Fruit fly (Drosophila melanogaster): Measurements from ENCODE around the gene CG43169.

CG43169 gene

DNA sequence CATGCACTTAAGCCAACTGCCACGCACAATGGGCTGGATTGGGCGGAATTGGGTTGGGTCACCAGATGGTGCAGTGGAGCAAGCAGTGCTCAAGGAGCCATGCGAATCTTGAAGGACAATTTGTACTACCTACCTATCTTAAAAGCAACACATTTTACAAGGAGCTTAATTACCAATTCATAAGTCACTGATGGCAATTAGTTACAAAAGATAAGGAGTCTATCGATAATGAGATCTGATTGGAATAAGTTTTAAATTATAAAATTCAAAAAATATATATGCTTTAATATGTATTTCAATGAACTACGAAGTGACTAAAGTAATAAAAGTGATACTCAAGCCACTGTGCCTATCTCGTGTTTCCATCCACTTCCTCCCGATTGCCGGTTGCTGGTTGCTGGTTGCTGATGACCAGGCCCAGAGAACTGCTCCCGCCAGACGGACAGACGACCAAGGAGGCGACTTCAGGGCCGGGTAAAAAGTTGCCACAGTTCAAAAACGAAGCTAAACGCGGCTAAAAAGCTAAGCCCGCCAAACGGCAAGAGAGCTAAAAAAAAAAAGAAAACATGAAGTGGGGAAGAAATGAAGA, 6.6 kb downstream of the CG43169 start:
- TF ChIP-seq psq (optimal IDR thresholded peaks at IDR 0.05) (no peak), pan (optimal IDR thresholded peaks at IDR 0.05) (no peak), CG8478 (optimal IDR thresholded peaks at IDR 0.05) (no peak), EcR (GFP tag; optimal IDR thresholded peaks at IDR 0.05) (no peak), Dll (optimal IDR thresholded peaks at IDR 0.05) (no peak), usp (GFP tag; optimal IDR thresholded peaks at IDR 0.05) (no peak)

DNA sequence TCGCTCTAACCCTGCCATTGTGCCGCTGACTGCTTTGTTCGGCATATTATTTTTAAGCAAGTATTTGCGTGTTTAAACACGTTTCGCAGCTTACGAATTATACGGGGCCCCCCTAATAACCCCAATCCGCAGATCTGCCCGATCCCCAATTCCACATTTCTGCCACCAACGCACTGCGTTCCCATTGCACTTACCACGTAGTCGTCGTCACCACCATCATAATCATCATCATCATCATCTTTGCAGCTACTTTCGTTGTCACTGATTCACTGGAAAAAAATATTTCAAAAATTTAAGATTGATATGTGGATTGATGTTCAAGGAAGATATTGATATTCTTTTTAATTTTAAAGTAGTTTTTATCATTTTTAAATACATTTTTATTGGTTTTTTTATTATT, 9.0 kb downstream of the CG43169 start:
- no peak for TF ChIP-seq EcR (GFP tag; optimal IDR thresholded peaks at IDR 0.05)
- no peak for TF ChIP-seq Dll (optimal IDR thresholded peaks at IDR 0.05)
- no peak for TF ChIP-seq CG8478 (optimal IDR thresholded peaks at IDR 0.05)
- no peak for TF ChIP-seq psq (optimal IDR thresholded peaks at IDR 0.05)
- no peak for TF ChIP-seq pan (optimal IDR thresholded peaks at IDR 0.05)
- TF ChIP-seq usp (GFP tag; optimal IDR thresholded peaks at IDR 0.05), result no peak

DNA sequence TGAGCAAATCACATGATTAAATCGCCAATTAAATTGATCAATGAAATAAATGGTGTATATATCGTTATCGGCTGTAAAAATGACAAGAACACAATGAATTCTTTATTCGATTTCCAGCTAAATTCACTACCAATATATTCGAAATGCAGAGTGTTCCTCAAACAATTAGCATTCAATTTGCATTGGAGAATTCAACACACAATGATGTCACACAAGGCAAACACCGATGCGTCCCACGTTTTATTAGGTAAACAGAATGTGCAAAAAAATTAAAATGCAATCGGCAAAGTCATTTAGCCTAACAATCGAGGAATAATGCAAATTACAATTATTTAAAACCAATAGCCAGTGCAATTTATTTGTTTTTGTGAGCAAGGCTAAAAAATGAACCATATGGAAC, 10.0 kb downstream of the CG43169 start:
- TF ChIP-seq CG8478 (optimal IDR thresholded peaks at IDR 0.05) (no peak), usp (GFP tag; optimal IDR thresholded peaks at IDR 0.05) (no peak), psq (optimal IDR thresholded peaks at IDR 0.05) (no peak), EcR (GFP tag; optimal IDR thresholded peaks at IDR 0.05) (no peak), pan (optimal IDR thresholded peaks at IDR 0.05) (no peak)

DNA sequence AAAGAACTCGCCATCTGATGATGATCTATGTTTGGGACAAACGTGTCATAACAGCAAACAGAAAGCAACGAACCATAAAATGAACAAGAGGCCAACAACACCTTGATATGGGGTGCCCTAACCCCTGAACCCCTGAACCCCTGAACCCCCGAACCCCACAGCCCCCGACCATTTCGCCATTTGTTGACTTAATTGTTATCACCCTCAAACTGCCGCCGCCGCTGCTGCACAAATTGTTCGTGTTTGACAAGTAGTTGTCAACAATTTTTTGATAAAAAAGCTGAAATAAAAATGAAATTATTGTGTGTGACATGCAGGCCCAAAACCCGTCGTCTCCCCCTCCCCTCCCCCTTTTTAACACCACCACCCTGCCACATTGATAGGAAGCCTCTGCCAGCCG, 15.4 kb downstream of the CG43169 start:
- TF ChIP-seq EcR (GFP tag; optimal IDR thresholded peaks at IDR 0.05) (no peak), Dll (optimal IDR thresholded peaks at IDR 0.05) (no peak), psq (optimal IDR thresholded peaks at IDR 0.05) (no peak), pan (optimal IDR thresholded peaks at IDR 0.05) (no peak)

DNA sequence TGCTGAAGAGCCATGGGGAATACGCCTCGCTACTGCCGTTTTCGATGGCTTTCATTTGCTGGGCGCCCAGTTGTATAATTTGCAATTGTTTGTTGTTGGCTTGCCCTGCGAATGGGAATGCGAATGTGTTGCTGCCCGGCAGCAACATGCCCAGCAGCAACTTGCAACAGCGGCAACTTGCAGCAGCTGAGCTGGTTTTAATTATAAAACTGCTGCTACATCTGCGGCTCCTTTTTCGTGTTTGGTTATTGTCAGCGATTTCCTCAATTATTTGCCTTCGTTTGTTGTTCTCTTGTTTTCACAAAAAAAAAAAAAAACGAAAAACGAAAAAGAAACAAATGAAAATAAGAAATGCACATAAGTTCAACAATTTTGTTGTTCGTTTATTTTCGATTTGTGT, 17.4 kb downstream of the CG43169 start:
- TF ChIP-seq pan (optimal IDR thresholded peaks at IDR 0.05), result no peak
- no peak for TF ChIP-seq CG8478 (optimal IDR thresholded peaks at IDR 0.05)
- no peak for TF ChIP-seq psq (optimal IDR thresholded peaks at IDR 0.05)
- no peak for TF ChIP-seq EcR (GFP tag; optimal IDR thresholded peaks at IDR 0.05)
- no peak for TF ChIP-seq Dll (optimal IDR thresholded peaks at IDR 0.05)
- no peak for TF ChIP-seq usp (GFP tag; optimal IDR thresholded peaks at IDR 0.05)

DNA sequence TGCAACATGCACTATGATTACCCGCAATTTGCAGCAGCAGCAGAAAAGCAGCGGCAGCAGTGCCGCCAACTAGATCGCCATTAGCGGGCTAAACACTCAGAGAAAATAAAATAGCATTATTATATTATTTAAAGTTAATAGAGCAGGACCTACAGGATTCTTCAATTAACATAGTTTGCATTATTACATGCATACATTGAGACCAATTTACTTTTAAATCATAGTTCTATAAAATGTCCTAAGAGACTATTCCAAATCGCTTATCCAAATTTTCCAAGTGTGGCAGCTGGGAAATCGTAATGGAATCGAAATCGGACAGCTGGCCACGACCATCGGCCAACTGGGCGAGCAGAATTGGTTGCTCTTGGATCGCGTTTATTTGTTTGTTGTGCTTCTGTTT, 17.9 kb downstream of the CG43169 start:
- TF ChIP-seq Dll (optimal IDR thresholded peaks at IDR 0.05), result no peak
- no peak for TF ChIP-seq pan (optimal IDR thresholded peaks at IDR 0.05)

DNA sequence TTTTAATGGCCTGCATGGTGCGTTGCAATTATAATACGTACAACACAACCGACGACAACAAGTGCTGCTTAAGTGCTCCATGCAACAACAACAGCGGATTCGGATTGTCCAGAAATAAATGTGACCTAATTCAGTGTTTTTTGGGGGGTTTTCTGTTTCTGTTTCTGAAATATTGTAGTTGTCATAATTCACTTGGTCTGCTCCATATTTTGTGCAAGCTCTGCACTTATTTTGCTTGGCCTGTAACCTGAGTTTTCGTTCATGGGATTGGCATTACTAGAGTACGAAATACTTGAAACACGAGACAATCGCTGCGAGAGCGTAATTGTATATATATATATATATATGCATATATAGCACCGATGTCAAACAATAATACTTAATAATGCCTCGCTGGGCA, 19.1 kb downstream of the CG43169 start:
- TF ChIP-seq CG8478 (optimal IDR thresholded peaks at IDR 0.05) (no peak), Dll (optimal IDR thresholded peaks at IDR 0.05) (no peak), usp (GFP tag; optimal IDR thresholded peaks at IDR 0.05) (no peak), EcR (GFP tag; optimal IDR thresholded peaks at IDR 0.05) (no peak), psq (optimal IDR thresholded peaks at IDR 0.05) (no peak), pan (optimal IDR thresholded peaks at IDR 0.05) (no peak)

DNA sequence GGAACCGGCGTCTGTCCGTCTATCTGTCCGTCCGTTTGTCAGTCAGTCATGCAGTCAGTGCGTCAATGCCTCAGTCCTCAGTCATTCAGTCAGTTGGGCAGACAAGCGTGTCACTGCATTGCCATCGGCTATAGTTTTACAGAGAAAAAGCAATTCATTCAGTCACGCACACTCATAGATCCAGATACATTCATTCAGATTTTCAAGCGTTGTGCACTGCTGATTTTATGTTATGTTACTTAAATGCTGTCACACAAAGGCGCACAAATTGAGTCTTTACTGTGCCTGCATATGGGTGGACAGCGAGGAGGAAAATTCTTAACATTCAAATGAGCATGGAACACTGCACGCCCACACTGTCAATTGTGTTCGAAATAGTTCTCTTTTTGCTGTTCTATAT, 23.2 kb downstream of the CG43169 start:
- TF ChIP-seq psq (optimal IDR thresholded peaks at IDR 0.05) (no peak), pan (optimal IDR thresholded peaks at IDR 0.05) (no peak), CG8478 (optimal IDR thresholded peaks at IDR 0.05) (no peak), EcR (GFP tag; optimal IDR thresholded peaks at IDR 0.05) (no peak), usp (GFP tag; optimal IDR thresholded peaks at IDR 0.05) (no peak), Dll (optimal IDR thresholded peaks at IDR 0.05) (no peak)

DNA sequence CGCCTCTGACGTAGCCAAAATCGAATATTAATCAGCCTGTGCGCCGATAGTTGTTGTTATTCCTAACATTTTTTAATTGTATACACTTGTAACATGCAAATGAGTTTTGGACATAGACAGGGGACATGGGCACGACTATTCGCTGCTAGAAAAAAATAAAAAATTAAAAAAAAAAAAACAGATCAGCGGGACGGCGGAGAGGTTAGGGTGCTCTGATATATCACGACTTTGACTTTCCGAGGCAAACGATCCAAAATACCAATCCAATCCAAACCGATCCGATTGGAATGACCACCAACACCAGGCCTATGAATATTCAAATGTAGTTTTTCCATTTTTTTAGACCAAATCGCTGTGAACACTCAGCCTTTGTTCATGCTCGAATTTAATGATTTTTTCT, 27.7 kb downstream of the CG43169 start:
- TF ChIP-seq EcR (GFP tag; optimal IDR thresholded peaks at IDR 0.05) (no peak), usp (GFP tag; optimal IDR thresholded peaks at IDR 0.05) (no peak), CG8478 (optimal IDR thresholded peaks at IDR 0.05) (no peak), pan (optimal IDR thresholded peaks at IDR 0.05) (no peak), psq (optimal IDR thresholded peaks at IDR 0.05) (no peak), Dll (optimal IDR thresholded peaks at IDR 0.05) (no peak)

DNA sequence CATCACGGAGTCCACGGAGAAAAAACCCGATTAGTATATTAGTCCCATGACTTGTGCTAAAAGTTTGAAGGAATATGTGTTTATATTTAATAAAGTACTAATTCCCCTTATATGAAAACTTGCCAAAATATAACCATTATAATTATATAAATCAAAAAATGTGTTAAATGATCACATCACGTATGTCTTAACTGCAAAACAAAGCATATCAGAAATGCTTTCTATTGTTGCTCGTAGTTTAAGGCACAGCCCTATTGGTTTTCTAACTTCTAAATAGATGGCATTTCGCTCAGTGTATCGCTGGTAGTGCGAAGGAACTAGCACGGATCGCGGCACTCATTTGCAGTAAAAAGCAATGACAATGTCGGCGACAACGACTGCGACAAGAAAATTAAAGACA, 28.5 kb downstream of the CG43169 start:
- no peak for TF ChIP-seq usp (GFP tag; optimal IDR thresholded peaks at IDR 0.05)
- TF ChIP-seq pan (optimal IDR thresholded peaks at IDR 0.05), result no peak

DNA sequence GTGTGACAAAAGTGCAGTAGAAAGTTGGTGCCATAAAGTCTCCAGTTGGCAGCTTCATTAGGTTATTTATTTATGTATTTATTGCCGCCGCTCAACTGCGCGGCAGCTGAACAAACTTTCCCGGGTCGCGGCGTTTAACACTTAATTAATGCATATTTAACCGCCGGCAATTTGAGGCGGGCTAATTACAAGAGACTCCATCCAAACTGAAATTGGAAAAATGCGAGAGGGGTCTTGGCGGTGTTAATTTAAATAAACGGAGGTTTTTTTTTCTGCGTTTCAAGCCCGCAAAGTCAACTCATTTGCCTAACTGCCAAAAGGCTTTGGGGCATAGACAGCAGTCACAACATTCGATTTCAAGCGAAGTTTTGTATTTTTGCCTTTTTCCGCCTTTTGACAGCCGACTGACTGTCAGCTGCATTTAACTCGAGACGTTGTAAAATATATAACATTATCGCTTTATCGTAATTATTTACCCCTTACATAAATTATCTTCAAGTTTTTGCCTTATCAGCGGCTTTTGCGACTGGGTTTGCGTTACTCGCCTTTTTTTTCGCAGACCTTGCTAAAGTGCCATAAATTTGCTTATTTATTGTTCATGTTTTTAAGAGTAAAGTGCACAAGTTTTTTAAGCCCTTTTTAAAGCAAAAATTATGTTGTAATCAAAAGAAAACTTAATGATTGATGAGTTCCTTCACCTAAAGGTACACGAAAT, 30.6 kb downstream of the CG43169 start:
- no peak for TF ChIP-seq pan (optimal IDR thresholded peaks at IDR 0.05)
- no peak for TF ChIP-seq CG8478 (optimal IDR thresholded peaks at IDR 0.05)
- no peak for TF ChIP-seq psq (optimal IDR thresholded peaks at IDR 0.05)
- TF ChIP-seq EcR (GFP tag; optimal IDR thresholded peaks at IDR 0.05), result no peak
- no peak for TF ChIP-seq Dll (optimal IDR thresholded peaks at IDR 0.05)
- TF ChIP-seq usp (GFP tag; optimal IDR thresholded peaks at IDR 0.05), result no peak

DNA sequence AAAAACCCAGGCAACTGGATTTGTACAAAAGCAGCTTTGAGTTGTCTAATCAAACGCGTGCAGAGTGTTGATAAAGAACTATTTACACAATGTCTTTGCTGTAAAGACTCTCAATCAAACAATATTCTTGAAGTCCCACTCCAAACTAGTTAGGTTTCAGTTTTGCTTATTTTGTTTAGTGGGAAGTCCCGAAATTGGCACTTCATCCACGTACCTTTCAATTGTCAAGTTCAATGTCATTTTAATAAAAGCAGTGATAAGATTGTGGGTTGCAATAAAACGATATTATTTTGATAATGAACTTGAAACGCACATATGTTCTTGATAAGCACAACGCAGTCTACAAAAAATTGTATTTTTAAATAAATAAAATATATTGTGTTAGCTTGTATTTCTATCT, 31.6 kb downstream of the CG43169 start:
- TF ChIP-seq pan (optimal IDR thresholded peaks at IDR 0.05), result no peak
- TF ChIP-seq CG8478 (optimal IDR thresholded peaks at IDR 0.05), result no peak
- TF ChIP-seq EcR (GFP tag; optimal IDR thresholded peaks at IDR 0.05), result no peak
- TF ChIP-seq psq (optimal IDR thresholded peaks at IDR 0.05), result no peak
- TF ChIP-seq usp (GFP tag; optimal IDR thresholded peaks at IDR 0.05), result no peak
- no peak for TF ChIP-seq Dll (optimal IDR thresholded peaks at IDR 0.05)

DNA sequence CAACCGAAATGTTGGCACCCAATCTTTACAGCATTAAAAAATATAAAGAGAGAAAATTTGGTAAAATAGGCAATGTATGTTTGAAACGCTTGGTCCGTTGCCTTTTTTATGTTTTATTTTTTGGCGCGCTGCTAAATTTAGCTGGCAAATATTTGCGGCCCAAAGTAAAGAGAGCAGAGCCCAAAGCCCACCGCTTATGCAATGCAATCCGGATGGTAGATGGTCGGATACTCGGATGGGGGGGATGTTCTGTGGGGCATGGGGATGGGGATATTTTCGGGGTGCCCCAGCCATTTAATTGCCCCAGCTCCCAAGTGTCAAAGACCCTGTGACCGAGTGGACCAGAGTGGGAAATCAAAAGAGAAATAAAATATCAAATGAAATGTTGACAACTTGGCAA, 33.2 kb downstream of the CG43169 start:
- TF ChIP-seq usp (GFP tag; optimal IDR thresholded peaks at IDR 0.05) (no peak), pan (optimal IDR thresholded peaks at IDR 0.05) (no peak), Dll (optimal IDR thresholded peaks at IDR 0.05) (no peak), CG8478 (optimal IDR thresholded peaks at IDR 0.05) (no peak), psq (optimal IDR thresholded peaks at IDR 0.05) (no peak), EcR (GFP tag; optimal IDR thresholded peaks at IDR 0.05) (peak in 1 of 2 experiments; percentile 33)

Data from whole organism.